Fruit fly (Drosophila melanogaster) whole organism, prepupa: ENCODE results near the gene ninaE.

Experiments
- CG1621 ChIP-seq: fragments of 200-800 bp; sonication (Bioruptor generic); optimal IDR thresholded peaks from 3 replicates; lab custom pipeline; 2018; ENCODE audit warnings: missing biosample characterization, mild to moderate bottlenecking, missing genetic modification characterization
- CG16779 ChIP-seq: fragments of 200-800 bp; sonication (Bioruptor generic); optimal IDR thresholded peaks from 3 replicates; lab custom pipeline; 2017; ENCODE audit warnings: missing biosample characterization, mild to moderate bottlenecking, missing genetic modification characterization
- CG32006 ChIP-seq: fragments of 200-800 bp; sonication (Bioruptor generic); optimal IDR thresholded peaks from 3 replicates; lab custom pipeline; 2017; ENCODE audit warnings: missing biosample characterization, mild to moderate bottlenecking, missing genetic modification characterization
- CG4318 ChIP-seq: fragments of 200-800 bp; sonication (Bioruptor generic); optimal IDR thresholded peaks from 3 replicates; lab custom pipeline; 2017; ENCODE audit warnings: missing biosample characterization, mild to moderate bottlenecking, missing genetic modification characterization
- CG6163 ChIP-seq: fragments of 200-800 bp; sonication (Bioruptor generic); IDR thresholded peaks from 3 replicates; pipeline ENCODE4 v1.3.6; 2022; ENCODE audit warnings: missing biosample characterization, missing genetic modification characterization
- CG6854 ChIP-seq: fragments of 200-800 bp; sonication (Bioruptor generic); optimal IDR thresholded peaks from 2 replicates; lab custom pipeline; 2017; ENCODE audit warnings: missing biosample characterization, mild to moderate bottlenecking, missing genetic modification characterization
- CG8119 ChIP-seq: fragments of 200-800 bp; sonication (Bioruptor generic); IDR thresholded peaks from 3 replicates; pipeline ENCODE4 v1.3.6; 2022; ENCODE audit warnings: missing biosample characterization, missing genetic modification characterization
- Ets21C ChIP-seq: fragments of 200-800 bp; sonication (Bioruptor generic); optimal IDR thresholded peaks from 3 replicates; lab custom pipeline; 2016; ENCODE audit warnings: missing biosample characterization, missing genetic modification characterization
- svp ChIP-seq: fragments of 200-800 bp; sonication (Bioruptor generic); peaks from one replicate; lab custom pipeline; 2016; ENCODE audit warnings: missing biosample characterization, missing genetic modification characterization
- vri ChIP-seq: fragments of 200-800 bp; sonication (Bioruptor generic); optimal IDR thresholded peaks from 3 replicates; lab custom pipeline; 2016; ENCODE audit warnings: missing biosample characterization, mild to moderate bottlenecking, missing genetic modification characterization

dm6 chr3R:19934840-19935776 lies 47.1 kb upstream of the ninaE start, which contains the start of gene mira:
- TF ChIP-seq CG6163 (no peak), vri (GFP tag; lab: Kevin White, UChicago) (no peak), CG4318 (GFP tag; lab: Kevin White, UChicago) (no peak), CG32006 (GFP tag; lab: Kevin White, UChicago) (no peak), CG6854 (no peak), svp (no peak), Ets21C (GFP tag; lab: Kevin White, UChicago) (no peak), CG8119 (no peak), CG1621 (no peak), CG16779 (no peak)
